Worm (Caenorhabditis elegans) whole organism, L1 larva: ENCODE data around the gene acs-5.

ENCODE experiments used
- C34B4.2 ChIP-seq: sonication (generic microtip); optimal IDR thresholded peaks from 2 replicates; lab custom pipeline; 2017; ENCODE audit warnings: mild to moderate bottlenecking, missing genetic modification characterization, missing compliant biosample characterization
- F16B12.6 ChIP-seq: fragments of 150-350 bp; optimal IDR thresholded peaks from 2 replicates; lab custom pipeline; 2014; ENCODE audit warnings: missing biosample characterization, missing genetic modification characterization
- aha-1 ChIP-seq: fragments of 150-350 bp; optimal IDR thresholded peaks from 2 replicates; lab custom pipeline; 2014; ENCODE audit warnings: missing biosample characterization, missing genetic modification characterization
- alr-1 ChIP-seq: fragments of 200-800 bp; sonication (Bioruptor generic); optimal IDR thresholded peaks from 2 replicates; lab custom pipeline; 2018; ENCODE audit warnings: borderline replicate concordance, mild to moderate bottlenecking, missing genetic modification characterization, missing compliant biosample characterization
- ama-1 ChIP-seq: fragments of 150-350 bp; optimal IDR thresholded peaks from 2 replicates; lab custom pipeline; 2014
- blmp-1 ChIP-seq: fragments of 150-350 bp; optimal IDR thresholded peaks from 2 replicates; lab custom pipeline; 2014; ENCODE audit warnings: missing biosample characterization, missing genetic modification characterization
- ceh-63 ChIP-seq: fragments of 200-800 bp; sonication (Bioruptor generic); optimal IDR thresholded peaks from 2 replicates; lab custom pipeline; 2018; ENCODE audit warnings: mild to moderate bottlenecking, missing genetic modification characterization, missing compliant biosample characterization
- ceh-8 ChIP-seq: fragments of 200-800 bp; sonication (Bioruptor generic); optimal IDR thresholded peaks from 2 replicates; lab custom pipeline; 2018; ENCODE audit warnings: mild to moderate bottlenecking, missing genetic modification characterization, moderate library complexity, missing compliant biosample characterization
- ceh-82 ChIP-seq, 3 experiments: fragments of 150-350 bp in 1 of 3; sonication (generic microtip) in 2 of 3; optimal IDR thresholded peaks; 2 replicates each; lab custom pipeline; 2014 to 2017; ENCODE audit warnings: missing biosample characterization in 3 of 3, missing genetic modification characterization in 3 of 3
- ceh-88 ChIP-seq: fragments of 200-800 bp; sonication (Bioruptor generic); IDR thresholded peaks from 2 replicates; pipeline ENCODE4 v1.3.6; 2022; ENCODE audit warnings: missing genetic modification characterization, missing compliant biosample characterization
- ces-1 ChIP-seq: fragments of 150-350 bp; optimal IDR thresholded peaks from 2 replicates; lab custom pipeline; 2014; ENCODE audit warnings: missing biosample characterization, missing genetic modification reagents, missing genetic modification characterization
- dpl-1 ChIP-seq, 3 experiments: fragments of 150-350 bp in 2 of 3; sonication (generic microtip) in 1 of 3; optimal IDR thresholded peaks; 2 replicates each; lab custom pipeline; 2014 to 2017; ENCODE audit warnings: missing biosample characterization in 3 of 3, missing genetic modification characterization in 3 of 3, missing genetic modification reagents in 3 of 3
- efl-1 ChIP-seq, 4 experiments: fragments of 150-350 bp; optimal IDR thresholded peaks in 3 of 4; peaks in 1 of 4; 1 replicate in 1 of 4; 2 replicates in 3 of 4; lab custom pipeline; 2014; ENCODE audit warnings: missing biosample characterization in 2 of 4, missing genetic modification characterization in 2 of 4, missing genetic modification reagents in 2 of 4
- egl-13 ChIP-seq: sonication (generic microtip); optimal IDR thresholded peaks from 2 replicates; lab custom pipeline; 2016; ENCODE audit warnings: missing genotype, missing genetic modification reagents, missing genetic modification characterization, missing compliant biosample characterization
- elt-2 ChIP-seq: sonication (generic microtip); optimal IDR thresholded peaks from 2 replicates; lab custom pipeline; 2016; ENCODE audit warnings: missing genetic modification characterization, mild to moderate bottlenecking, inconsistent platforms, missing compliant biosample characterization, missing genetic modification reagents
- elt-3 ChIP-seq, 6 experiments: fragments of 150-350 bp in 1 of 6; sonication (generic microtip); optimal IDR thresholded peaks; 2 replicates each; lab custom pipeline; 2017 to 2018; ENCODE audit warnings: missing biosample characterization in 6 of 6, missing genetic modification characterization in 6 of 6, inconsistent platforms in 1 of 6
- ets-5 ChIP-seq: fragments of 200-800 bp; sonication (Bioruptor generic); IDR thresholded peaks from 2 replicates; pipeline ENCODE4 v1.3.6; 2022; ENCODE audit warnings: missing genetic modification characterization, missing compliant biosample characterization
- fkh-10 ChIP-seq: sonication (generic microtip); optimal IDR thresholded peaks from 2 replicates; lab custom pipeline; 2017; ENCODE audit warnings: missing biosample characterization, missing genetic modification reagents, missing genetic modification characterization
- hlh-17 ChIP-seq: fragments of 200-800 bp; sonication (Bioruptor generic); optimal IDR thresholded peaks from 2 replicates; lab custom pipeline; 2018; ENCODE audit warnings: missing genetic modification characterization, mild to moderate bottlenecking, missing compliant biosample characterization, moderate library complexity, borderline replicate concordance
- hpl-2 ChIP-seq: fragments of 150-350 bp; optimal IDR thresholded peaks from 2 replicates; lab custom pipeline; 2014; ENCODE audit warnings: missing biosample characterization, missing genetic modification reagents, missing genetic modification characterization
- irx-1 ChIP-seq: sonication (generic microtip); optimal IDR thresholded peaks from 2 replicates; lab custom pipeline; 2016; ENCODE audit warnings: missing genetic modification characterization, missing compliant biosample characterization
- lin-14 ChIP-seq: fragments of 200-800 bp; sonication (Bioruptor generic); optimal IDR thresholded peaks from 2 replicates; lab custom pipeline; 2018; ENCODE audit warnings: mild to moderate bottlenecking, missing genetic modification characterization, moderate library complexity, missing compliant biosample characterization
- lin-35 ChIP-seq, 2 experiments: fragments of 150-350 bp; optimal IDR thresholded peaks; 2 replicates each; lab custom pipeline; 2014; ENCODE audit warnings: missing biosample characterization in 2 of 2, missing genetic modification characterization in 2 of 2, missing genetic modification reagents in 2 of 2
- lir-3 ChIP-seq: sonication (generic microtip); optimal IDR thresholded peaks from 2 replicates; lab custom pipeline; 2016; ENCODE audit warnings: mild to moderate bottlenecking, missing genetic modification characterization, moderate library complexity, missing compliant biosample characterization; ENCODE audit not compliant: poor library complexity
- mdl-1 ChIP-seq, 2 experiments: fragments of 150-350 bp; optimal IDR thresholded peaks; 2 replicates each; lab custom pipeline; 2014 to 2017; ENCODE audit warnings: missing biosample characterization in 2 of 2, missing genetic modification characterization in 2 of 2, inconsistent platforms in 1 of 2
- mef-2 ChIP-seq: fragments of 150-350 bp; optimal IDR thresholded peaks from 2 replicates; lab custom pipeline; 2014; ENCODE audit warnings: missing biosample characterization, missing genetic modification characterization
- mep-1 ChIP-seq: fragments of 150-350 bp; optimal IDR thresholded peaks from 2 replicates; lab custom pipeline; 2014; ENCODE audit warnings: missing biosample characterization, missing genetic modification characterization
- nhr-11 ChIP-seq: fragments of 150-350 bp; optimal IDR thresholded peaks from 2 replicates; lab custom pipeline; 2014; ENCODE audit warnings: missing biosample characterization, missing genetic modification characterization
- nhr-19 ChIP-seq: fragments of 200-800 bp; sonication (Bioruptor generic); conservative IDR thresholded peaks from 2 replicates; pipeline ENCODE4 v1.3.6; 2022; ENCODE audit warnings: missing genetic modification characterization, missing compliant biosample characterization
- nhr-20 ChIP-seq: sonication (generic microtip); optimal IDR thresholded peaks from 2 replicates; lab custom pipeline; 2016; ENCODE audit warnings: mild to moderate bottlenecking, missing genetic modification characterization, missing compliant biosample characterization
- nhr-28 ChIP-seq: fragments of 150-350 bp; optimal IDR thresholded peaks from 2 replicates; lab custom pipeline; 2014; ENCODE audit warnings: missing biosample characterization, missing genetic modification characterization
- nhr-47 ChIP-seq: sonication (generic microtip); optimal IDR thresholded peaks from 2 replicates; lab custom pipeline; 2016; ENCODE audit warnings: mild to moderate bottlenecking, missing genetic modification characterization, moderate library complexity, missing compliant biosample characterization
- nhr-77 ChIP-seq: fragments of 150-350 bp; optimal IDR thresholded peaks from 2 replicates; lab custom pipeline; 2014; ENCODE audit warnings: missing biosample characterization, missing genetic modification characterization
- nhr-84 ChIP-seq: sonication (generic microtip); optimal IDR thresholded peaks from 2 replicates; lab custom pipeline; 2017; ENCODE audit warnings: missing biosample characterization, missing genetic modification characterization
- nhr-90 ChIP-seq: sonication (generic microtip); optimal IDR thresholded peaks from 2 replicates; lab custom pipeline; 2016; ENCODE audit warnings: mild to moderate bottlenecking, missing genetic modification characterization, missing compliant biosample characterization; ENCODE audit not compliant: poor library complexity
- pag-3 ChIP-seq: sonication (generic microtip); optimal IDR thresholded peaks from 2 replicates; lab custom pipeline; 2017; ENCODE audit warnings: missing genetic modification characterization, mild to moderate bottlenecking, missing compliant biosample characterization, antibody characterized with exemption, borderline replicate concordance; ENCODE audit not compliant: insufficient read depth
- pqm-1 ChIP-seq: sonication (generic microtip); optimal IDR thresholded peaks from 3 replicates; lab custom pipeline; 2017; ENCODE audit warnings: missing biosample characterization, missing genetic modification characterization
- snu-23 ChIP-seq: sonication (generic microtip); optimal IDR thresholded peaks from 2 replicates; lab custom pipeline; 2016; ENCODE audit warnings: missing genetic modification characterization, missing compliant biosample characterization
- sox-4 ChIP-seq: sonication (generic microtip); optimal IDR thresholded peaks from 2 replicates; lab custom pipeline; 2016; ENCODE audit warnings: missing genetic modification characterization, missing compliant biosample characterization
- tlp-1 ChIP-seq: fragments of 150-350 bp; optimal IDR thresholded peaks from 2 replicates; lab custom pipeline; 2014; ENCODE audit warnings: missing biosample characterization, missing genetic modification characterization
- unc-30 ChIP-seq: sonication (generic microtip); optimal IDR thresholded peaks from 2 replicates; lab custom pipeline; 2017; ENCODE audit warnings: missing biosample characterization, missing genetic modification characterization
- unc-98 ChIP-seq: fragments of 200-800 bp; sonication (Bioruptor generic); IDR thresholded peaks from 2 replicates; pipeline ENCODE4 v1.3.6; 2022; ENCODE audit warnings: missing genetic modification characterization, missing compliant biosample characterization
- vab-15 ChIP-seq: sonication (generic microtip); optimal IDR thresholded peaks from 2 replicates; lab custom pipeline; 2017; ENCODE audit warnings: missing genotype, mild to moderate bottlenecking, missing genetic modification characterization, missing compliant biosample characterization
- xbp-1 ChIP-seq: sonication (generic microtip); optimal IDR thresholded peaks from 2 replicates; lab custom pipeline; 2016; ENCODE audit warnings: missing genetic modification characterization, missing compliant biosample characterization
- zip-4 ChIP-seq: fragments of 200-800 bp; sonication (Bioruptor generic); optimal IDR thresholded peaks from 2 replicates; lab custom pipeline; 2018; ENCODE audit warnings: mild to moderate bottlenecking, missing genetic modification characterization, moderate library complexity, missing compliant biosample characterization
- ztf-11 ChIP-seq, 2 experiments: sonication (generic microtip); optimal IDR thresholded peaks; 2 replicates each; lab custom pipeline; 2016 to 2017; ENCODE audit warnings: missing genetic modification characterization in 2 of 2, missing biosample characterization in 1 of 2, missing compliant biosample characterization in 1 of 2
- ztf-4 ChIP-seq: fragments of 150-350 bp; optimal IDR thresholded peaks from 2 replicates; lab custom pipeline; 2014; ENCODE audit warnings: missing biosample characterization, missing genetic modification characterization

The acs-5 gene

ce11 chrIII:13546537-13546936 is 3.2 kb upstream of the acs-5 start, which contains the start of gene Y76A2B.4:
Gene Y76A2B.4 (minus strand): TSS chrIII:13546777.
- TF ChIP-seq nhr-84 (tag; lab: Kevin White, UChicago) (no peak), ama-1 (lab: Kevin White, UChicago) (peak; percentile 61), ztf-4 (tag; lab: Kevin White, UChicago) (no peak), tlp-1 (tag; lab: Kevin White, UChicago) (no peak), ets-5 (no peak)
- TF ChIP-seq, all 84 proteins: peak for 1

- no peak for TF ChIP-seq nhr-84 (tag; lab: Kevin White, UChicago)
- TF ChIP-seq unc-30: no peak
- TF ChIP-seq lin-14 (GFP tag; lab: Kevin White, UChicago): peak; percentile 45
- TF ChIP-seq elt-2 (tag; lab: Kevin White, UChicago): peak; percentile 59
- TF ChIP-seq lin-35 (GFP tag; optimal IDR thresholded peaks at IDR 0.05; lab: Kevin White, UChicago): peak in 1 of 2 experiments; percentile 36
- TF ChIP-seq mdl-1 (tag; optimal IDR thresholded peaks at IDR 0.05; lab: Kevin White, UChicago): peak in 1 of 2 experiments; percentile 41
- TF ChIP-seq elt-3 (tag; optimal IDR thresholded peaks at IDR 0.05; lab: Kevin White, UChicago): peak; percentile 67 to 92 (median 87)
- peak; percentile 39 for TF ChIP-seq snu-23 (GFP tag; lab: Kevin White, UChicago)
- TF ChIP-seq irx-1: no peak
- TF ChIP-seq dpl-1 (GFP tag; optimal IDR thresholded peaks at IDR 0.05; lab: Kevin White, UChicago): no peak
- TF ChIP-seq hpl-2 (GFP tag; lab: Kevin White, UChicago): no peak
- TF ChIP-seq ces-1: no peak
- TF ChIP-seq pqm-1 (tag; lab: Kevin White, UChicago): peak; percentile 26
- no peak for TF ChIP-seq pag-3 (tag; lab: Kevin White, UChicago)
- peak; percentile 20 for TF ChIP-seq nhr-20 (tag; lab: Kevin White, UChicago)
- no peak for TF ChIP-seq efl-1 (optimal IDR thresholded peaks at IDR 0.05; lab: Kevin White, UChicago)
- peak in 1 of 2 experiments; percentile 92 for TF ChIP-seq efl-1 (GFP tag; optimal IDR thresholded peaks at IDR 0.05 in 1 of 2; lab: Kevin White, UChicago)
- TF ChIP-seq nhr-28 (tag; lab: Kevin White, UChicago): no peak
- TF ChIP-seq ceh-88 (GFP tag; lab: Robert Waterston, UW): no peak
- no peak for TF ChIP-seq egl-13 (tag; lab: Kevin White, UChicago)
- TF ChIP-seq nhr-11 (tag; lab: Kevin White, UChicago): no peak
- TF ChIP-seq blmp-1 (tag; lab: Kevin White, UChicago): peak; percentile 46
- no peak for TF ChIP-seq ztf-11 (tag; optimal IDR thresholded peaks at IDR 0.05; lab: Kevin White, UChicago)
Measured at ce11 chrIII:13544593-13544992, 1.3 kb upstream of the acs-5 start.

ce11 chrIII:13542458-13542857 is 876 bp downstream of the acs-5 start:
- TF ChIP-seq ceh-8 (no peak), zip-4 (GFP tag; lab: Kevin White, UChicago) (no peak), ceh-82 (tag; optimal IDR thresholded peaks at IDR 0.05; lab: Kevin White, UChicago) (no peak), lin-14 (GFP tag; lab: Kevin White, UChicago) (peak; percentile 24), dpl-1 (GFP tag; optimal IDR thresholded peaks at IDR 0.05; lab: Kevin White, UChicago) (peak in 1 of 3 experiments; percentile 14), C34B4.2 (tag; lab: Kevin White, UChicago) (no peak), tlp-1 (tag; lab: Kevin White, UChicago) (no peak), sox-4 (tag; lab: Kevin White, UChicago) (no peak), nhr-84 (tag; lab: Kevin White, UChicago) (no peak), mep-1 (no peak), unc-98 (no peak), alr-1 (tag; lab: Kevin White, UChicago) (no peak), fkh-10 (GFP tag; lab: Kevin White, UChicago) (no peak), mef-2 (no peak), aha-1 (tag; lab: Kevin White, UChicago) (no peak), nhr-47 (tag; lab: Kevin White, UChicago) (no peak), nhr-90 (no peak), nhr-19 (GFP tag; lab: Robert Waterston, UW) (no peak), pqm-1 (tag; lab: Kevin White, UChicago) (no peak), lir-3 (no peak), nhr-77 (tag; lab: Kevin White, UChicago) (no peak), vab-15 (tag; lab: Kevin White, UChicago) (no peak), F16B12.6 (tag; lab: Kevin White, UChicago) (no peak), nhr-20 (tag; lab: Kevin White, UChicago) (peak; percentile 0), ceh-63 (GFP tag; lab: Kevin White, UChicago) (no peak), xbp-1 (no peak), ztf-11 (tag; optimal IDR thresholded peaks at IDR 0.05; lab: Kevin White, UChicago) (no peak), hlh-17 (GFP tag; lab: Kevin White, UChicago) (no peak)
